Fruit fly (Drosophila melanogaster): ENCODE data around the gene CG42748.
A peak's percentile ranks its signal among the peaks of the same experiment; 100 is the strongest.

Gene CG42748

DNA sequence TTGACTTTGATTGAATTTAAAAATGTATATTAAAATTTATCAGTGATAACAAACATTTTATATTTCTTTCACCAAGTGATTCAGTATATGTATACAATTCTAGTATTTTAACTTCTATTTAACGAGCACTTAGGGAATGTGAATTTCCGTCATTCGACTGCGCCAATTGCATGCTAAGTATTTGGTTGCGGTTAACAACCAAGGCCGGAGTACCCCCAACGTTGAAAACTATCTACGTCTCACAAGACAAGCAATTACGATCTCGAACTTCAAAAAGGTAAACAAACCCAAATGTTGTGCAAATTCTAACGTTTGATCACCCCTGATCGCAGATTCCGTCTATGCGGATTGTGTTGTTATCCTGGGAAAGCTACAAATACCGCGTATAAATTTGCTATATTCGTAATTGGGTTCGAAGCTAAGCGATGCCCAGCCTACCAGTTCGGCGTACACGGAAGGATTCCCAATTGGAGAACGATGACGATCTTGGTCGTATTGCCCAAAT lies at the start of gene CG42748:
CG42748 (plus strand) TSS at position 51 of the 505 bp plus-strand sequence.
- no peak for TF ChIP-seq CG10631 (GFP tag; optimal IDR thresholded peaks at IDR 0.05)
- TF ChIP-seq Eip93F (GFP tag; optimal IDR thresholded peaks at IDR 0.05): no peak
- TF ChIP-seq dac (GFP tag; optimal IDR thresholded peaks at IDR 0.05): no peak
- no peak for TF ChIP-seq spab (GFP tag; optimal IDR thresholded peaks at IDR 0.05)
- peak; percentile 13 for TF ChIP-seq CG3032 (tag; optimal IDR thresholded peaks at IDR 0.05)
- no peak for TF ChIP-seq fd59A (GFP tag; optimal IDR thresholded peaks at IDR 0.05)
- TF ChIP-seq ss (GFP tag; optimal IDR thresholded peaks at IDR 0.05): peak in 1 of 2 experiments; percentile 11
- TF ChIP-seq CG11762 (GFP tag; optimal IDR thresholded peaks at IDR 0.05; ENCODE audit: insufficient read depth): no peak
- TF ChIP-seq CG15336 (GFP tag; IDR thresholded peaks at IDR 0.05): no peak
- TF ChIP-seq Sox15 (GFP tag; optimal IDR thresholded peaks at IDR 0.05): no peak
- TF ChIP-seq CG6854 (GFP tag; optimal IDR thresholded peaks at IDR 0.05): no peak
- TF ChIP-seq esn (GFP tag; optimal IDR thresholded peaks at IDR 0.05): peak; percentile 14
- TF ChIP-seq Sox14 (GFP tag; optimal IDR thresholded peaks at IDR 0.05): no peak
- TF ChIP-seq cyc (GFP tag; optimal IDR thresholded peaks at IDR 0.05): no peak
- no peak for TF ChIP-seq CG32006 (GFP tag; optimal IDR thresholded peaks at IDR 0.05)
- TF ChIP-seq Ets96B (tag; optimal IDR thresholded peaks at IDR 0.05): no peak
- TF ChIP-seq CG11294 (GFP tag; IDR thresholded peaks at IDR 0.05): no peak
- no peak for TF ChIP-seq OdsH (GFP tag; optimal IDR thresholded peaks at IDR 0.05)
- TF ChIP-seq Blimp-1 (GFP tag; optimal IDR thresholded peaks at IDR 0.05): no peak
- no peak for TF ChIP-seq dsx (GFP tag; optimal IDR thresholded peaks at IDR 0.05; ENCODE audit: poor library complexity, severe bottlenecking)
- TF ChIP-seq Hr4 (GFP tag; optimal IDR thresholded peaks at IDR 0.05): no peak
- TF ChIP-seq Eip78C (GFP tag): no peak
- no peak for TF ChIP-seq Eip75B (GFP tag; optimal IDR thresholded peaks at IDR 0.05)
- TF ChIP-seq CG6163 (GFP tag; IDR thresholded peaks at IDR 0.05): no peak
- TF ChIP-seq vri (GFP tag; optimal IDR thresholded peaks at IDR 0.05): no peak
- TF ChIP-seq CG34406 (GFP tag; optimal IDR thresholded peaks at IDR 0.05): no peak
- no peak for TF ChIP-seq Sox102F (GFP tag; optimal IDR thresholded peaks at IDR 0.05)
- no peak for TF ChIP-seq CG8119 (GFP tag; IDR thresholded peaks at IDR 0.05)
- TF ChIP-seq fd85E (GFP tag; optimal IDR thresholded peaks at IDR 0.05): no peak
- TF ChIP-seq CG8632 (GFP tag; optimal IDR thresholded peaks at IDR 0.05): no peak
- TF ChIP-seq svp (GFP tag): no peak
- no peak for TF ChIP-seq topi (GFP tag; optimal IDR thresholded peaks at IDR 0.05)
- peak; percentile 8 for TF ChIP-seq pdm3 (GFP tag; optimal IDR thresholded peaks at IDR 0.05)
- TF ChIP-seq CG10669 (GFP tag; optimal IDR thresholded peaks at IDR 0.05): no peak
- TF ChIP-seq fkh (GFP tag; optimal IDR thresholded peaks at IDR 0.05): peak; percentile 42
- TF ChIP-seq salr (GFP tag; optimal IDR thresholded peaks at IDR 0.05): no peak
- no peak for TF ChIP-seq CG16779 (tag; optimal IDR thresholded peaks at IDR 0.05)
- TF ChIP-seq Hr39 (GFP tag; optimal IDR thresholded peaks at IDR 0.05): peak; percentile 22
- peak; percentile 17 for TF ChIP-seq lz (GFP tag; optimal IDR thresholded peaks at IDR 0.05)

DNA sequence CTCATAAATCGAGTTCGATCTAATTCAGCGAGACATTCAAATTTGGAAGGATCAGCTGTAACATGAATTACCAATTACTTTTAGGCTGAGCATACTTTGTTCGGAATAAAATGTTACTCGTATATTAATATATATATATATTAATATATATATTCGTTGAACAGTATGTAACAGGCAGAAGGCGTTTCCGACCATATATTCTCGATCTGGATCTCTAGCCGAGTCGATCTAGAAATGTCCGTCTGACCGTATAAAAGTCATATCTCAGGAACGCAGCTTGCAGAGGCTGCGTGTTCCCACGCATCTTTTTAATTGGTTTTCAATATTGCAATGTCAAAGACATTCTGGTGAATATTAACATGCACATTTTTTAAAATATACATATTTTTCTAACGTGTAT lies 26.7 kb upstream of the CG42748 start, which contains the start of gene tplus3b:
tplus3b (minus strand) TSS at position 101 of the 400 bp plus-strand sequence.
- TF ChIP-seq Sox102F (GFP tag; optimal IDR thresholded peaks at IDR 0.05): no peak
- no peak for TF ChIP-seq fkh (GFP tag; optimal IDR thresholded peaks at IDR 0.05)
- no peak for TF ChIP-seq Ets96B (tag; optimal IDR thresholded peaks at IDR 0.05)
- no peak for TF ChIP-seq CG6854 (GFP tag; optimal IDR thresholded peaks at IDR 0.05)
- TF ChIP-seq CG3032 (tag; optimal IDR thresholded peaks at IDR 0.05): no peak
- no peak for TF ChIP-seq topi (GFP tag; optimal IDR thresholded peaks at IDR 0.05)
- no peak for TF ChIP-seq svp (GFP tag)
- TF ChIP-seq esn (GFP tag; optimal IDR thresholded peaks at IDR 0.05): no peak
- TF ChIP-seq fd85E (GFP tag; optimal IDR thresholded peaks at IDR 0.05): no peak
- no peak for TF ChIP-seq CG11762 (GFP tag; optimal IDR thresholded peaks at IDR 0.05; ENCODE audit: insufficient read depth)
- no peak for TF ChIP-seq achi (GFP tag; optimal IDR thresholded peaks at IDR 0.05)
- TF ChIP-seq Sox15 (GFP tag; optimal IDR thresholded peaks at IDR 0.05): no peak
- no peak for TF ChIP-seq CG6808 (GFP tag; optimal IDR thresholded peaks at IDR 0.05)
